Fruit fly (Drosophila melanogaster) ovary, adult (tissue): ENCODE data around the gene Osi11.

Source experiments
- CG17801 ChIP-seq: fragments of 200-800 bp; optimal IDR thresholded peaks from 2 replicates; lab custom pipeline; 2019; ENCODE audit warnings: missing biosample characterization, mild to moderate bottlenecking, missing genetic modification characterization, moderate library complexity; ENCODE audit not compliant: partially characterized antibody

The Osi11 gene

DNA sequence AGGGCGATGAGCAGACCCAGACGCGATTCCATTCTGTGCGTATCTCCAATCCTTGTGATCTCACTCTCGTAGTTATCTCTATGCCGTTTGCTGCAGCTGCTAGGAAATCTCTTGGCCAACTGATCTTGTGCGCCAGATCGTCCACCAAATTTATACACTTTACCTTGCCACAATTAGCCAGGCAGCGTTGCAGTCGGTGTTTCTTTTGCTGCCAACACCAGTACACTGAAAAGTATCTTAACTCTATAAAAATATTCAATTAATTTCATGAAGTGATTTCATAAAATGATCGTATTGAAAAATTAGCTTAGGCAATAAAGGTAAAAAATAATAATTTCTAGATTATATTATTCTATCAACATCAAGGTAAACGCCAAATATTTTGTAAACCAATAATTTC, at the start of gene Osi11:
Osi11 (minus strand) TSS at position 101 of the 400 bp plus-strand sequence.
- no peak for TF ChIP-seq CG17801 (GFP tag; lab: Kevin White, UChicago)

DNA sequence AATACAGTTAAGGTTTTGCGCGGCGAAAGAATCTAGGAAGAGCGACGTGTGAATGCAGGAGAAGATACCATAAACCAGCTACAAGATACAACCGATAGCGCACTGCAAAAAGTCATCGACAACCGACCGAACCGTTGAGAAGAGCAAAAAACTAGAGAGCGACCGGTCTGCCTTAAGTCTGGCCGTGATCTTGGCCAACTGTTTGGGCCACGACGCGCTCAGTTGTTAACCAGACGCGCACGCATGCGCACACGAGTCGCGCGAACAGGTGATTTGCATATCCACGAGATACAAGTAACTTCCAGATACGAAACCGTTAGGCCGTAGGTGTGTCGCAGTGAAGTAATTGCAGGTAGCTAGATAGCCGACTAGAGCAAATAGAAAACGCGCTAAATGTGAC, 46.5 kb upstream of the Osi11 start:
- TF ChIP-seq CG17801 (GFP tag; lab: Kevin White, UChicago) = no peak

DNA sequence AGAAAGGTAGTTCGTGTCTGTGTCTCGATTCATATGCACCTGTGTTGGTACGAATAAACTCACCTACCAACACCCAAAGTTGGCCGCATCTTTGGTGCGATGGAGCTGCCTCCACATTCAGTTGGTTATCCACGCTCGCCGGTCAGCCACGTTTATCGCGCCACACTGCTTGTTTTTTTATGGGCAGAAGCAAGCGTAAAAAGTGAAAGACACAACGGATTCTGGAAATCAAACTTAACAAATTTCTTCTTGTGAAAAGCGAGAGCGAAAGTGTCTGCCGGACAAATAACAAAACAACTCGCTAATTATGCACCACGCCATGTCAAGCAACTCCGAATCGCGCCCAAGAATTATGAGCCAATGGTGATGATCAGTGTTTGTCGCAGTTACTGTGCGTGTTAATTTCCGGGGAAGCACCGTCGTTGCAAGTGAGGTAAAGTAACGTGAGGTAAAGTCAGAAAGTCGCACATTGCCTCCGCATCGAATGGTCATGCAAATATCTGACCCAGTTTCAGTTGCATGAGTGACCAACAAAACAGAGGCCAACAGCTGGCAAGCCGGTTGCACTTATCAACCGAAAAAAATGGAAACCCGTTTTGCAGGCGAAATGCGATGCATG, 43.2 kb upstream of the Osi11 start, which contains the start of gene Osi17:
Osi17 (plus strand) TSS at position 132 of the 619 bp plus-strand sequence.
- TF ChIP-seq CG17801 (GFP tag; lab: Kevin White, UChicago) = no peak

DNA sequence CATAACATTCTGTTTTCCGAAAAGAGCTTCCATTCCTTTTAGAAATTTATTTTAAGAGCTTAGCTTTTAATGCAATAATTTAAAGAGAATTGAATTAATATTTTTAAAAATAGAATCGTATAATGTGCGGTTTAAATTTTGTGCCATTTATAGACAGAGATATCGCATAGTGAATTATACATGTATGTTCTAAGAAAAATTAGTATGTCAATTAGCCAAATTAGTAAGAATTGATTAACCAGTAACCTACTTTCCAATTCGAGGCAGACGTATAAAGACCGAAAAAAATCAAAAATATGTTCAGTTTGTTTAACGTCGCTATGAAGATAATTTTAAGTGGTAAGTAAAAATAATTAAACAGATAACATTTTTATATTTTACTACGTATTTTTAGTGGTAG, 41.1 kb upstream of the Osi11 start, which contains the start of gene CG31560:
CG31560 (plus strand) TSS at position 301 of the 400 bp plus-strand sequence.
- no peak for TF ChIP-seq CG17801 (GFP tag; lab: Kevin White, UChicago)

DNA sequence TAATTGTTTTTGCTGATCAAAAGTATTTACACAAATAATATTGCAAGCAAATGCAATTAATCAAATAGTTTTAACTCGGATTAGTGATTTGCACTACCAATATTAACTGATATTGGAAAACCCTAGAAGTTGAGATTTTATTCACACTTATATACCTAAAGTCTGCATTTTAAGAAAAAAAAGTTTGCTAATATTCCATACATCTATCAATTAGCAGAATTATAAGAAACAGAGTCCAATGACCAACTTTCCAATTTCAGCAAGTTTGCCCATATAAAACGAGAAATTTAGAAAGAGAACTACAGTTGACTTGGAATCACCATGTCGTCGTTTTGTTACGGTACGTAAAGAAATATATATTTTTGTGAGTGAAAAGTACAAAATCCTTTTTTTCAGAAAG, 38.0 kb upstream of the Osi11 start, which contains the start of gene CG46026:
CG46026 (plus strand) TSS at position 301 of the 400 bp plus-strand sequence.
- no peak for TF ChIP-seq CG17801 (GFP tag; lab: Kevin White, UChicago)

DNA sequence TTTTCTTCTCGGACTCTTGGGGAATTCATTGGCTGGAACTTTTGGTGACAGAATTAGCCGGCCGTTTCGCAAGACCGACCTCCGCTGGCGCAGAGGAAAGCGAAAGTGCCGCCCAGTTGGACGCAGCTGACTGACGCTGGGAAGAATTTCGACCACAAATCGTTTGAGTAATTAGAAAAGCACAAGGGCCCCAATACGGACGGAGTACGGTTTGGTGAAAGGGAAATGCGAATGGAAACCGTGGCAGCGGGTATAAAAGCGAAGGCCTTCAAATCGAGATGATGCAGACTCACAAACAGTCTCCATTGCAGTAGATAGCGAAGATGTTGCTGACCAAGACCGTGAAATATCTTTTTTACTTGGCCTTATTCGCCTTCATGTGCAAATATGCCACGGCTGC, 36.4 kb upstream of the Osi11 start, which contains the start of gene Osi16:
Osi16 (plus strand) TSS at position 301 of the 400 bp plus-strand sequence.
- TF ChIP-seq CG17801 (GFP tag; lab: Kevin White, UChicago) = no peak

DNA sequence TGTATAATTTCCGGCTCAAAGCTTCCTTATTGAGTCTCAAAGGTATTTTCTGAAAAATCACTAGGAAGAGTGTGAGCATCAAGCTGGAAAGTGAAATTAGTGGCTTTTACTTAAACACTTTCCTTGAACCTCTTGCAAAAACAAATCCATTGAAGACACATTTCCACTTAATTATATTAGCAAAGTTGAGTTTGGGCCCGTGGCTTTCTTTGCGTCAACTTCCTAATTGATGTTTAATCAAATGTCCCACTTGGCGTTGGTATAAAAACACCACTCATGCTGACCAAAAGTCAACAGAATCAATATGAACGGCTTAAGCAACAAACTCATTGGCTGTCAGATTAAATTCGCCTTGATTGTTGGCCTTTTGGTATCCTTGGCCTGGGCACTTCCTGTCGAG, 35.2 kb upstream of the Osi11 start, which contains the start of gene CG46396:
CG46396 (plus strand) TSS at position 301 of the 400 bp plus-strand sequence.
- TF ChIP-seq CG17801 (GFP tag; lab: Kevin White, UChicago) = no peak

DNA sequence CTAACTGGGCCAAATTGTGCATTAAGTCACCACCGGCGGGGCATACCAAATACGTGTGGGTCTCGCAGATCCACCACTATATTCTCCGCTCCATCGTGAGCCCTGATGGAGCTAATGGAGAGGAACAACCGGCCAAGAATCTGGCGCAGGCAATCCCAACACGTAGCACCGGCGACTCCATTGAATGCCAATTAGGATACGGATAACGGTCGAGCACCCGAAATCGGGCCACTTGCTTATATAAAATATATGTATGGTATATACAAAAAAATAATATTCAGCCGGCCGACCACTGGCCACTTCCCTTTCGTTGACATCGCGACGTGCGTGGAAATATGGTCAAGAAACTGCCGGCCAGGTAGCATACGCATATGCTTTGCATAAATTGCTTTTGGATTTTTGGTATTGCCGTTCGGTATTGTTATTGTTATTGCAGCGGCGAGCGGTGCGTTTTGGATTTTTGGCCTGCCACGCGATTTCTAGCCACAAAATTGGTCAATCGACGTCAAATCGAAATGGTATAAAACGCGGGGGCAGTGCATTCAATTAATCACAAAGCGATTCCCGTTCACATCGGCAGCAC, 32.8 kb upstream of the Osi11 start, which contains the start of gene Osi15:
Osi15 (plus strand) TSS at position 548 of the 583 bp plus-strand sequence.
- TF ChIP-seq CG17801 (GFP tag; lab: Kevin White, UChicago) = no peak

DNA sequence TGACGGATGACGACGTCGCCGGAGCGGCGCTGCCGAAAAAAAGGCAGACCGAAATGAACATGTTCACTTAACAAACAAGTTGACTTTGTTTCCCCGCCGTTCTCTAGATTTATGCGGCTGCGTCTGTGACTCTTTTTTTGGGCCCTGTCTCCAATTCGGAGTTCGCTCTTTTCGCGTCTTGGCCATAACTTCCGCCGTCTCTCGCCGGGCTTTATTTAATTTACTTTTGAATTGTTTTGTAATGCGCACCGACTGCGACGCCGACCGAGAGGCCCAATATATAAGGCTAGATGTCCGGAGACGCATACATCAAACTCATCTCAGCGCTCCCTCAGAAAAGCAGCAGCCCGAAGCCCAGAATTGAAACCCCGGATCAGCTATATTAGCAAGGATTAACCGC, 30.3 kb upstream of the Osi11 start, which contains the start of gene Osi14:
Osi14 (plus strand) TSS at position 301 of the 400 bp plus-strand sequence.
- no peak for TF ChIP-seq CG17801 (GFP tag; lab: Kevin White, UChicago)

DNA sequence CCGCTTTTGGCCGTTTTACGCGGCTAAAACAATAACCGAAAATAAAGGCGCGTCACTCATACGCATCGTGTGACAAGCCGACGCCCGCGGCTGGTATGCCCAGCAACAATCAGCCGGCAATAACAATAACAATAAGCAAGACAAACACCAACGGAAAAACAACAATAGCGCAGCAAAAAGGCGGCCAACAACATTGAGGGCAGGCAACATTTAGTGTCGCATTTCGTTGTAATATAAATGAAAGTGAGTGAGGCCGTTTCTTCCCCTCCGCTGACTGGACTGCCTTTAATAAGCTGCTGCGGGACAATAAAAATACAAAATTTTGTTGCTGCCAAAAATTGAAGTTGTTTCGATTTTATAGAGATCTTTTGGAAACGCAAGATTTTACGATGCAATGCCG, 28.6 kb upstream of the Osi11 start:
- TF ChIP-seq CG17801 (GFP tag; lab: Kevin White, UChicago) = no peak

DNA sequence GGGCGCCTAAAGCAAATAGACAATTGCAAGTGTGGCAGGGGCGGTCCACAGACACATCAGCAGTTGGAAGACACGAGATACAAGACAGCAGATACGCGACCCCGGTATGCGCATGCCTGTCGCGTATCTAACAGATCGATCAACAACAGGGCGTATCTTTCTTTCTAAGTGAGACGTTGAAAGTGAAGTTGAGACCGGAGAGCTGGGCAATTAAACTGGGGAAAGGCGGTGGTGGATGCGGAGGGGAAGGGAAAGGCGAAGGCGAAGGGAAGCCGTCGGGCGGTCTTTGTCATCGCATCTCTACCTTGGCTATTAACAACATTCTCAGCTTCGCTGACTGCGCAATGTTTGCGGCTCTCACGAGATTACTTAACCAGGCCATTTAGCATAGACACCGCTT, 25.5 kb upstream of the Osi11 start:
- no peak for TF ChIP-seq CG17801 (GFP tag; lab: Kevin White, UChicago)

DNA sequence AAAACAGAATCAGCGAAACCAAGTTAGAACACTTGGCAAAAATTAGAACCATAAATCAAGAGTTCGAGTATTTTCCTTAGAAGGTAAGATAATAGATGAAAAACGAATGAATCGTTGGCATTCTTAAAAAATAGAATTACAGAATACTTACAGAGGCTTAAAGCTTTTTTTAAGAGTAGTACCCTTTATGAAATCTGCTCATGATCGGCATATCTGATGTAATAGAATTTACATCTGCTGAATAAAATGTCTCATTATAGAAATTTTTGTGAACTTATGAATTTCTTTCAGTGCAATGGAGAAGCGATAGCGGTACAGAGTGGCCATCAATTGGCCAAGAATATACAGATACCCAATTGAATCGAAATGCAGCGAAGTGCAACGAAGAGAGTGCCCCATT, 22.9 kb upstream of the Osi11 start, which contains the start of gene Osi13:
Osi13 (plus strand) TSS at position 301 of the 400 bp plus-strand sequence.
- TF ChIP-seq CG17801 (GFP tag; lab: Kevin White, UChicago) = no peak

DNA sequence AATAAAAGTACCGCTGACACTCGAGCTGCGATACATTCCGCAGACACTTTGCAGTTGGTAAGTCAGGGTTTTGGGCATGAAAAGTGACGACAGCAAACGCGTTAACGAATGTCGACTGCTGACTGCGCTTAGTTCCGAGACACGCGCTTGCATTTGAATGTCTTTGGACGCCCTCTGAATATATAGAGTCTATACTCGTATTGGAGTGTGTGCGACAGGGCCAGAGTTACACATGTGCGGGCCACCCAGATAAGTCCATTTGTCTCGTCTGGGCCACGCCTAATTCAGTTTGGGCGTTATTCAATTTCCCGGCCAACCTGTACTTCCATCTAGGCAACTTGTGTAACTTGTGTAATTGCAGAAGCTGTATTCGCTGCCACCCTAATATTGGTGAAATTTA, 21.7 kb upstream of the Osi11 start:
- TF ChIP-seq CG17801 (GFP tag; lab: Kevin White, UChicago) = no peak

DNA sequence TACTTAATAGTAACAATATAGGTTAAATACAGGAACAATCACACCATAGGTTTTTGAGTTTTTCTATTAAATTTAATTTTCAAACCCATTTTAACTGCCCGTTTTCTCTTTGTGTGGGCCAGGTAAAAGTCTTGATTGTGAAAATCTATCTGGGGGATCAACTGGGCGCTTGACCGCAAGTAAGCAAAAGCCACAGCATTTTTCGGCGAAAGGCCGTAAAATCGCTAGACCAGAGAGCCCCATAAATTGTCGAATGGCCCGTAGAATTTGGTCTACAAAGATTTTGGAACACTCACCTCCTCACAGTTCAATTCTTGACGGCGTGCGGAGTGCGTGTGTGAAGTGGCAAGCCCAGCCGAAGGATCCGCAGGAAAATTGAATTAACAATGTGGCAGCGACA, 18.9 kb upstream of the Osi11 start, which contains the start of gene CG15594:
CG15594 (plus strand) TSS at position 301 of the 400 bp plus-strand sequence.
- TF ChIP-seq CG17801 (GFP tag; lab: Kevin White, UChicago) = no peak

DNA sequence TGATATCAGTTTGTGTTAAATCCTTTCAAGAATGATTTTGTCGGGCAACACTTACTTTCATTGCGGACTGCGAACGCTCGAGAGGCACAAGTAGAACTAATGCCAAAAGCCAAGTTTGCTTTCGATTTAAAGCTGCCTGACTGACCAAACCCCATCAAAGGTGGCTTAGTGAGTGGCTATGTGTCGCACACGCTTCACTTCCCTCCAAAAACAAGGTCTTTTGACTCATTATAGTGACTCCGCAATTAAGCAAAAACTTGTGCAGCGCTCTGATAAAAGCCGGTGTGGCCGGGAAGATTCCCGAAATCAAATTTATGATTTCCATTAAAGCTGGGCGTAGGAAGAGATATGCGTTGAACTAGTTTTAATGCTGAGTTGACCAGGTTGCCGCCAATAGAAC, 16.5 kb upstream of the Osi11 start, which contains the start of gene CG15597:
CG15597 (minus strand) TSS at position 101 of the 400 bp plus-strand sequence.
- no peak for TF ChIP-seq CG17801 (GFP tag; lab: Kevin White, UChicago)
